Fruit fly (Drosophila melanogaster) whole organism, prepupa: ENCODE results near the gene CG17929.

Experiments used
- CG10631 ChIP-seq: fragments of 200-800 bp; sonication (Bioruptor generic); optimal IDR thresholded peaks from 2 replicates; lab custom pipeline; 2016; ENCODE audit warnings: missing biosample characterization, missing genetic modification characterization
- CG31627 ChIP-seq: fragments of 200-800 bp; sonication (Bioruptor generic); optimal IDR thresholded peaks from 3 replicates; lab custom pipeline; 2016; ENCODE audit warnings: missing biosample characterization, missing genetic modification characterization
- CG3919 ChIP-seq: fragments of 200-800 bp; sonication (Bioruptor generic); optimal IDR thresholded peaks from 3 replicates; lab custom pipeline; 2016; ENCODE audit warnings: missing biosample characterization, missing genetic modification characterization
- CG6808 ChIP-seq: fragments of 200-800 bp; sonication (Bioruptor generic); optimal IDR thresholded peaks from 3 replicates; lab custom pipeline; 2017; ENCODE audit warnings: missing biosample characterization, missing genetic modification characterization, mild to moderate bottlenecking, moderate library complexity, missing genetic modification reagents
- CG6854 ChIP-seq: fragments of 200-800 bp; sonication (Bioruptor generic); optimal IDR thresholded peaks from 2 replicates; lab custom pipeline; 2017; ENCODE audit warnings: missing biosample characterization, mild to moderate bottlenecking, missing genetic modification characterization
- CG9139 ChIP-seq: fragments of 200-800 bp; sonication (Bioruptor generic); optimal IDR thresholded peaks from 3 replicates; lab custom pipeline; 2017; ENCODE audit warnings: missing biosample characterization, mild to moderate bottlenecking, missing genetic modification characterization
- Eip75B ChIP-seq: fragments of 200-800 bp; sonication (Bioruptor generic); optimal IDR thresholded peaks from 3 replicates; lab custom pipeline; 2016; ENCODE audit warnings: missing biosample characterization, missing genetic modification characterization
- Ets96B ChIP-seq: fragments of 200-800 bp; optimal IDR thresholded peaks from 2 replicates; lab custom pipeline; 2019; ENCODE audit warnings: missing biosample characterization, mild to moderate bottlenecking, missing genetic modification characterization, moderate library complexity
- Hr38 ChIP-seq: sonication (Bioruptor generic); optimal IDR thresholded peaks from 2 replicates; lab custom pipeline; 2016; ENCODE audit warnings: missing biosample characterization, missing genetic modification characterization
- Hr39 ChIP-seq: fragments of 200-800 bp; sonication (Bioruptor generic); optimal IDR thresholded peaks from 2 replicates; lab custom pipeline; 2016; ENCODE audit warnings: missing biosample characterization, missing genetic modification characterization
- Sox14 ChIP-seq: fragments of 200-800 bp; sonication (Bioruptor generic); optimal IDR thresholded peaks from 3 replicates; lab custom pipeline; 2016; ENCODE audit warnings: missing biosample characterization, missing genetic modification characterization
- cyc ChIP-seq: fragments of 200-800 bp; sonication (Bioruptor generic); optimal IDR thresholded peaks from 3 replicates; lab custom pipeline; 2016; ENCODE audit warnings: missing biosample characterization, missing genetic modification characterization
- svp ChIP-seq: fragments of 200-800 bp; sonication (Bioruptor generic); peaks from one replicate; lab custom pipeline; 2016; ENCODE audit warnings: missing biosample characterization, missing genetic modification characterization

dm6 chr3R:16352039-16352438 lies 26.7 kb downstream of the CG17929 start:
- no peak for TF ChIP-seq CG9139 (GFP tag; lab: Kevin White, UChicago)
- TF ChIP-seq svp (GFP tag; lab: Kevin White, UChicago) = peak; percentile 100
- TF ChIP-seq CG6854 = no peak
- TF ChIP-seq cyc (GFP tag; lab: Kevin White, UChicago) = no peak
- no peak for TF ChIP-seq Eip75B
- no peak for TF ChIP-seq Sox14 (GFP tag; lab: Kevin White, UChicago)
- TF ChIP-seq CG3919 (GFP tag; lab: Kevin White, UChicago) = no peak
- TF ChIP-seq Ets96B (tag; lab: Kevin White, UChicago) = no peak
- TF ChIP-seq Hr39 = no peak
- no peak for TF ChIP-seq Hr38 (GFP tag; lab: Kevin White, UChicago)
- no peak for TF ChIP-seq CG10631 (GFP tag; lab: Kevin White, UChicago)
- no peak for TF ChIP-seq CG6808
- no peak for TF ChIP-seq CG31627
